Worm (Caenorhabditis elegans) whole organism, L3 larva: ENCODE results near the gene lido-1.

Experiments used
- R02D3.7 ChIP-seq: fragments of 150-350 bp; optimal IDR thresholded peaks from 2 replicates; lab custom pipeline; 2014; ENCODE audit warnings: missing biosample characterization, missing genetic modification characterization
- aly-2 ChIP-seq: fragments of 150-350 bp; optimal IDR thresholded peaks from 2 replicates; lab custom pipeline; 2014; ENCODE audit warnings: missing biosample characterization, missing genetic modification characterization
- daf-12 ChIP-seq: fragments of 150-350 bp; optimal IDR thresholded peaks from 2 replicates; lab custom pipeline; 2014; ENCODE audit warnings: missing biosample characterization, missing genetic modification reagents, missing genetic modification characterization
- egl-27 ChIP-seq: sonication (generic microtip); optimal IDR thresholded peaks from 4 replicates; lab custom pipeline; 2017; ENCODE audit warnings: missing biosample characterization, missing genetic modification reagents, missing genetic modification characterization
- elt-1 ChIP-seq: fragments of 150-350 bp; optimal IDR thresholded peaks from 2 replicates; lab custom pipeline; 2014; ENCODE audit warnings: missing biosample characterization, missing genetic modification characterization
- jun-1 ChIP-seq: fragments of 150-350 bp; optimal IDR thresholded peaks from 2 replicates; lab custom pipeline; 2014; ENCODE audit warnings: missing biosample characterization, missing genetic modification reagents, missing genetic modification characterization
- lin-15B ChIP-seq: fragments of 150-350 bp; optimal IDR thresholded peaks from 2 replicates; lab custom pipeline; 2014; ENCODE audit warnings: missing biosample characterization, missing genetic modification characterization
- lsy-12 ChIP-seq: sonication (generic microtip); optimal IDR thresholded peaks from 2 replicates; lab custom pipeline; 2016; ENCODE audit warnings: mild to moderate bottlenecking, missing genetic modification characterization, missing compliant biosample characterization
- nhr-11 ChIP-seq: fragments of 150-350 bp; optimal IDR thresholded peaks from 2 replicates; lab custom pipeline; 2014; ENCODE audit warnings: missing biosample characterization, missing genetic modification characterization
- nhr-12 ChIP-seq: fragments of 150-350 bp; optimal IDR thresholded peaks from 2 replicates; lab custom pipeline; 2014; ENCODE audit warnings: missing biosample characterization, missing genetic modification characterization
- nhr-28 ChIP-seq: fragments of 150-350 bp; optimal IDR thresholded peaks from 2 replicates; lab custom pipeline; 2014; ENCODE audit warnings: missing biosample characterization, missing genetic modification characterization
- nhr-43 ChIP-seq: sonication (generic microtip); optimal IDR thresholded peaks from 2 replicates; lab custom pipeline; 2016; ENCODE audit warnings: mild to moderate bottlenecking, missing genetic modification characterization, missing compliant biosample characterization; ENCODE audit not compliant: poor library complexity, severe bottlenecking
- nhr-76 ChIP-seq: fragments of 150-350 bp; sonication (generic microtip); optimal IDR thresholded peaks from 5 replicates; lab custom pipeline; 2014; ENCODE audit warnings: missing biosample characterization, missing genetic modification characterization
- skn-1 ChIP-seq: fragments of 150-350 bp; optimal IDR thresholded peaks from 2 replicates; lab custom pipeline; 2014; ENCODE audit warnings: missing biosample characterization, missing genetic modification characterization

- no peak for TF ChIP-seq lin-15B (tag; lab: Kevin White, UChicago)
- TF ChIP-seq R02D3.7 = no peak
- TF ChIP-seq jun-1 (tag; lab: Kevin White, UChicago) = peak; percentile 86
- TF ChIP-seq nhr-11 (tag; lab: Kevin White, UChicago) = no peak
- TF ChIP-seq elt-1 = no peak
- no peak for TF ChIP-seq egl-27 (tag; lab: Kevin White, UChicago)
- no peak for TF ChIP-seq nhr-28
- no peak for TF ChIP-seq nhr-76 (tag; lab: Kevin White, UChicago)
- TF ChIP-seq daf-12 (tag; lab: Kevin White, UChicago) = no peak
- peak; percentile 60 for TF ChIP-seq nhr-43 (tag; lab: Kevin White, UChicago)
- no peak for TF ChIP-seq aly-2 (tag; lab: Kevin White, UChicago)
- no peak for TF ChIP-seq nhr-12 (tag; lab: Kevin White, UChicago)
- peak; percentile 39 for TF ChIP-seq lsy-12 (tag; lab: Kevin White, UChicago)
- TF ChIP-seq skn-1 (tag; lab: Kevin White, UChicago) = no peak
These were observed 32.6 kb downstream of the lido-1 start for ce11 chrX:17063749-17064252.
